Fruit fly (Drosophila melanogaster): Measurements from ENCODE around the gene TTLL3A.

DNA sequence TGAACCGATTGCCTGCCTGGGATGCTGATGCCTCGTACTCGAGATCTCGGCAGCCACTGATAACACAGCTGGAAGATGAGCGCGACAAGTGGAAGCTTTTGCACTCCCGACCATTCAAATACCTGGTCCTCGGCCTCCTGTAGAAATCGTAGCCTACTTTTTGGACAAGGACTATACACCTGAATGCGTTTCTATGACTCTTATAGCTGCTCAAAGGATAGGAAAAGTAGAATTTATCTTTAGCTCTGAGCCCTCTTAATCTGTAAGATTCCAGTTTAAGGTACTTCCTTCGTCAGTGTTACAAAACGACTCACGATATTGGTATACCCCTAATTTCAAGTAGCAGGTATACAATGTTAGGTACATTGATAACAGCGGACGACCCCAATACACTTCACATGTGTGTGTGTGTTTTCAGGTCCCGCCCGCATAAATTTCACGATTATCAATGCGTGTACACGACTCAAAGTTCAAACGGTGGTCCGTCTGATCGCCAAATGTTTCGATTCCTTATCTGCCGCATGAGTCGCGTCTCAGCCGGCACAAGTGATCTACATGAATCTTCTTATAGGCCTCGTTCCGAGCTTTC is 23.7 kb downstream of the TTLL3A start, which contains the start of gene AkhR:
- no peak for TF ChIP-seq Sin3A (optimal IDR thresholded peaks at IDR 0.05)
- TF ChIP-seq psq (optimal IDR thresholded peaks at IDR 0.05), result no peak
- TF ChIP-seq Myc (optimal IDR thresholded peaks at IDR 0.05), result no peak
- no peak for TF ChIP-seq h (optimal IDR thresholded peaks at IDR 0.05)
- no peak for TF ChIP-seq ttk (optimal IDR thresholded peaks at IDR 0.05)
- no peak for TF ChIP-seq insv (optimal IDR thresholded peaks at IDR 0.05)
